Fruit fly (Drosophila melanogaster) S2 (cell line): ENCODE data around the gene CG1636.
A peak's percentile ranks its signal among the peaks of the same experiment; 100 is the strongest.

Experiments used
- CG8478 ChIP-seq: fragments of >200 bp; optimal IDR thresholded peaks from 2 replicates; lab custom pipeline; 2018
- CTCF ChIP-seq, 2 experiments: fragments of >200 bp; optimal IDR thresholded peaks; 2 replicates each; lab custom pipeline; 2018

CG1636 gene

dm6 chrX:8273291-8273690 is at the start of gene CG1636:
CG1636 (plus strand) TSS chrX:8273412.
- peak in 1 of 2 experiments; percentile 34 for TF ChIP-seq CTCF (optimal IDR thresholded peaks at IDR 0.05; lab: Kevin White, UChicago)
- TF ChIP-seq CG8478 (lab: Kevin White, UChicago): no peak

- TF ChIP-seq CTCF (optimal IDR thresholded peaks at IDR 0.05; lab: Kevin White, UChicago): peak; percentile 6 to 13
- no peak for TF ChIP-seq CG8478 (lab: Kevin White, UChicago)
Observed at dm6 chrX:8227942-8228341, 45.3 kb upstream of the CG1636 start.

- TF ChIP-seq CTCF (optimal IDR thresholded peaks at IDR 0.05; lab: Kevin White, UChicago) (no peak), CG8478 (lab: Kevin White, UChicago) (no peak)
Observed at dm6 chrX:8229918-8230699, 43.1 kb upstream of the CG1636 start.

- TF ChIP-seq CTCF (optimal IDR thresholded peaks at IDR 0.05; lab: Kevin White, UChicago): no peak
- no peak for TF ChIP-seq CG8478 (lab: Kevin White, UChicago)
Observed at dm6 chrX:8231241-8232028, 41.8 kb upstream of the CG1636 start.

- TF ChIP-seq CTCF (optimal IDR thresholded peaks at IDR 0.05; lab: Kevin White, UChicago): no peak
Observed at dm6 chrX:8233167-8233566, 40.0 kb upstream of the CG1636 start.

dm6 chrX:8233915-8234565 is 39.2 kb upstream of the CG1636 start:
- no peak for TF ChIP-seq CG8478 (lab: Kevin White, UChicago)
- TF ChIP-seq CTCF (optimal IDR thresholded peaks at IDR 0.05; lab: Kevin White, UChicago): no peak

dm6 chrX:8240431-8240830 is 32.8 kb upstream of the CG1636 start, which contains the start of gene CG2147:
CG2147 (plus strand) TSS chrX:8240684.
- TF ChIP-seq CG8478 (lab: Kevin White, UChicago): no peak

- TF ChIP-seq CG8478 (lab: Kevin White, UChicago) (no peak), CTCF (optimal IDR thresholded peaks at IDR 0.05; lab: Kevin White, UChicago) (no peak)
Observed at dm6 chrX:8242298-8242697, 30.9 kb upstream of the CG1636 start, which contains the start of gene Trxr1. Trxr1 (plus strand) TSS chrX:8242528.

- no peak for TF ChIP-seq CTCF (optimal IDR thresholded peaks at IDR 0.05; lab: Kevin White, UChicago)
- TF ChIP-seq CG8478 (lab: Kevin White, UChicago): no peak
Observed at dm6 chrX:8243251-8243650, 30.0 kb upstream of the CG1636 start.

dm6 chrX:8243966-8244895 is 29.0 kb upstream of the CG1636 start, which contains the start of gene sni:
sni (minus strand) TSS chrX:8244016.
- TF ChIP-seq CG8478 (lab: Kevin White, UChicago) (no peak), CTCF (optimal IDR thresholded peaks at IDR 0.05; lab: Kevin White, UChicago) (no peak)

- TF ChIP-seq CTCF (optimal IDR thresholded peaks at IDR 0.05; lab: Kevin White, UChicago) (peak; percentile 67 to 87), CG8478 (lab: Kevin White, UChicago) (no peak)
Observed at dm6 chrX:8251268-8251996, 21.8 kb upstream of the CG1636 start, which contains the start of gene ND-75. ND-75 (minus strand) TSS chrX:8251687.

dm6 chrX:8252284-8252886 is 20.8 kb upstream of the CG1636 start, which contains the start of gene CG1632:
CG1632 (plus strand) TSS chrX:8252670.
- no peak for TF ChIP-seq CTCF (optimal IDR thresholded peaks at IDR 0.05; lab: Kevin White, UChicago)
- TF ChIP-seq CG8478 (lab: Kevin White, UChicago): no peak
